Worm (Caenorhabditis elegans) whole organism, young adult: ENCODE data around the gene Y14H12A.1.

Experiments used
- B0019.2 ChIP-seq: fragments of 200-800 bp; sonication (Bioruptor generic); conservative IDR thresholded peaks from 2 replicates; pipeline ENCODE4 v1.3.6; 2022; ENCODE audit warnings: missing genetic modification reagents, missing genetic modification characterization, missing compliant biosample characterization
- C17E4.6 ChIP-seq: fragments of 200-800 bp; sonication (Bioruptor generic); IDR thresholded peaks from 2 replicates; pipeline ENCODE4 v1.3.6; 2022; ENCODE audit warnings: missing genetic modification reagents, missing genetic modification characterization, missing compliant biosample characterization
- D2030.7 ChIP-seq: fragments of 200-800 bp; sonication (Bioruptor generic); IDR thresholded peaks from 2 replicates; pipeline ENCODE4 v1.3.6; 2022; ENCODE audit warnings: missing genetic modification reagents, missing genetic modification characterization, missing compliant biosample characterization
- F10E7.11 ChIP-seq: sonication (generic microtip); optimal IDR thresholded peaks from 2 replicates; lab custom pipeline; 2017; ENCODE audit warnings: mild to moderate bottlenecking, missing genetic modification characterization, moderate library complexity, missing compliant biosample characterization
- F49E8.2 ChIP-seq: sonication (generic microtip); optimal IDR thresholded peaks from 3 replicates; lab custom pipeline; 2017; ENCODE audit warnings: missing genetic modification characterization, mild to moderate bottlenecking, missing compliant biosample characterization, antibody characterized with exemption, moderate library complexity; ENCODE audit not compliant: insufficient read depth
- F52B5.7 ChIP-seq: sonication (generic microtip); optimal IDR thresholded peaks from 2 replicates; lab custom pipeline; 2016; ENCODE audit warnings: mild to moderate bottlenecking, missing genetic modification characterization, missing compliant biosample characterization
- K11D2.4 ChIP-seq: fragments of 200-800 bp; sonication (Bioruptor generic); IDR thresholded peaks from 2 replicates; pipeline ENCODE4 v1.3.6; 2022; ENCODE audit warnings: missing genetic modification reagents, missing genetic modification characterization, missing compliant biosample characterization
- K12H6.12 ChIP-seq: fragments of 200-800 bp; sonication (Bioruptor generic); optimal IDR thresholded peaks from 2 replicates; lab custom pipeline; 2018; ENCODE audit warnings: mild to moderate bottlenecking, missing genetic modification characterization, missing compliant biosample characterization
- ama-1 ChIP-seq, 3 experiments: fragments of 150-350 bp in 1 of 3; sonication (generic microtip) in 2 of 3; optimal IDR thresholded peaks; 2 replicates each; lab custom pipeline; 2014 to 2018; ENCODE audit warnings: missing biosample characterization in 2 of 3, missing genetic modification characterization in 2 of 3, missing genetic modification reagents in 2 of 3
- aptf-2 ChIP-seq: fragments of 200-800 bp; sonication (Bioruptor generic); conservative IDR thresholded peaks from 2 replicates; pipeline ENCODE4 v1.3.6; 2022; ENCODE audit warnings: missing genetic modification reagents, missing genetic modification characterization, missing compliant biosample characterization
- athp-1 ChIP-seq: sonication (generic microtip); optimal IDR thresholded peaks from 2 replicates; lab custom pipeline; 2017; ENCODE audit warnings: mild to moderate bottlenecking, missing genetic modification characterization, missing compliant biosample characterization
- bed-1 ChIP-seq: fragments of 200-800 bp; sonication (Bioruptor generic); IDR thresholded peaks from 2 replicates; pipeline ENCODE4 v1.3.6; 2022; ENCODE audit warnings: missing genetic modification reagents, missing genetic modification characterization, missing compliant biosample characterization
- bed-2 ChIP-seq: fragments of 200-800 bp; sonication (Bioruptor generic); IDR thresholded peaks from 2 replicates; pipeline ENCODE4 v1.3.6; 2022; ENCODE audit warnings: missing genetic modification reagents, missing genetic modification characterization, missing compliant biosample characterization
- cebp-1 ChIP-seq, 2 experiments: fragments of 200-800 bp in 1 of 2; sonication (Bioruptor generic) in 1 of 2; sonication (generic microtip) in 1 of 2; IDR thresholded peaks in 1 of 2; optimal IDR thresholded peaks in 1 of 2; 2 replicates each; pipeline versions ENCODE4 v1.3.6 to Lab custom; 2017 to 2022; ENCODE audit warnings: missing compliant biosample characterization in 2 of 2, missing genetic modification characterization in 2 of 2, mild to moderate bottlenecking in 1 of 2, missing genetic modification reagents in 1 of 2, moderate library complexity in 1 of 2
- ceh-40 ChIP-seq: fragments of 200-800 bp; sonication (Bioruptor generic); IDR thresholded peaks from 2 replicates; pipeline ENCODE4 v1.3.6; 2022; ENCODE audit warnings: missing genetic modification characterization, missing compliant biosample characterization
- ceh-79 ChIP-seq: sonication (generic microtip); optimal IDR thresholded peaks from 2 replicates; lab custom pipeline; 2017; ENCODE audit warnings: mild to moderate bottlenecking, missing genetic modification characterization, missing compliant biosample characterization
- dox-1 ChIP-seq: fragments of 200-800 bp; sonication (Bioruptor generic); IDR thresholded peaks from 2 replicates; pipeline ENCODE4 v1.3.6; 2022; ENCODE audit warnings: missing genetic modification reagents, missing genetic modification characterization, missing compliant biosample characterization
- dpl-1 ChIP-seq: fragments of 150-350 bp; optimal IDR thresholded peaks from 2 replicates; lab custom pipeline; 2014; ENCODE audit warnings: missing biosample characterization, missing genetic modification reagents, missing genetic modification characterization
- egl-44 ChIP-seq: fragments of 200-800 bp; sonication (Bioruptor generic); IDR thresholded peaks from 2 replicates; pipeline ENCODE4 v1.3.6; 2022; ENCODE audit warnings: missing genetic modification reagents, missing genetic modification characterization, missing compliant biosample characterization
- egrh-3 ChIP-seq: fragments of 200-800 bp; sonication (Bioruptor generic); IDR thresholded peaks from 2 replicates; pipeline ENCODE4 v1.3.6; 2022; ENCODE audit warnings: missing genetic modification reagents, missing genetic modification characterization, missing compliant biosample characterization
- fkh-3 ChIP-seq: sonication (generic microtip); optimal IDR thresholded peaks from 2 replicates; lab custom pipeline; 2016; ENCODE audit warnings: mild to moderate bottlenecking, missing genetic modification characterization, missing compliant biosample characterization
- hmg-1.2 ChIP-seq: fragments of 200-800 bp; sonication (Bioruptor generic); IDR thresholded peaks from 2 replicates; pipeline ENCODE4 v1.3.6; 2022; ENCODE audit warnings: missing genetic modification reagents, missing genetic modification characterization, missing compliant biosample characterization
- hrde-1 ChIP-seq: sonication (generic microtip); optimal IDR thresholded peaks from 2 replicates; lab custom pipeline; 2016; ENCODE audit warnings: missing genetic modification characterization, mild to moderate bottlenecking, missing compliant biosample characterization, moderate library complexity, missing genotype, missing genetic modification reagents, borderline replicate concordance
- lsl-1 ChIP-seq: fragments of 200-800 bp; sonication (Bioruptor generic); optimal IDR thresholded peaks from 2 replicates; lab custom pipeline; 2018; ENCODE audit warnings: mild to moderate bottlenecking, missing genetic modification characterization, moderate library complexity, missing compliant biosample characterization
- mes-4 ChIP-seq: sonication (generic microtip); optimal IDR thresholded peaks from 2 replicates; lab custom pipeline; 2016; ENCODE audit warnings: missing genotype, missing genetic modification characterization, missing compliant biosample characterization
- nfyb-1 ChIP-seq: fragments of 200-800 bp; sonication (Bioruptor generic); IDR thresholded peaks from 2 replicates; pipeline ENCODE4 v1.3.6; 2022; ENCODE audit warnings: missing genetic modification reagents, missing genetic modification characterization, missing compliant biosample characterization
- nhr-120 ChIP-seq: fragments of 200-800 bp; sonication (Bioruptor generic); IDR thresholded peaks from 2 replicates; pipeline ENCODE4 v1.3.6; 2022; ENCODE audit warnings: missing genetic modification characterization, missing compliant biosample characterization
- nhr-80 ChIP-seq: sonication (generic microtip); optimal IDR thresholded peaks from 2 replicates; lab custom pipeline; 2016; ENCODE audit warnings: missing genetic modification characterization, missing compliant biosample characterization
- nhr-90 ChIP-seq: sonication (generic microtip); optimal IDR thresholded peaks from 2 replicates; lab custom pipeline; 2016; ENCODE audit warnings: missing genotype, mild to moderate bottlenecking, missing genetic modification characterization, missing compliant biosample characterization
- rcor-1 ChIP-seq: fragments of 200-800 bp; sonication (Bioruptor generic); IDR thresholded peaks from 2 replicates; pipeline ENCODE4 v1.3.6; 2022; ENCODE audit warnings: missing genetic modification reagents, missing genetic modification characterization, missing compliant biosample characterization
- repo-1 ChIP-seq: sonication (generic microtip); optimal IDR thresholded peaks from 2 replicates; lab custom pipeline; 2017; ENCODE audit warnings: mild to moderate bottlenecking, missing genetic modification characterization, missing compliant biosample characterization
- snpc-3.4 ChIP-seq: sonication (generic microtip); optimal IDR thresholded peaks from 2 replicates; lab custom pipeline; 2017; ENCODE audit warnings: missing genetic modification characterization, mild to moderate bottlenecking, missing compliant biosample characterization, antibody characterized with exemption, moderate library complexity, missing genotype, missing genetic modification reagents
- tlf-1 ChIP-seq: fragments of 200-800 bp; sonication (Bioruptor generic); optimal IDR thresholded peaks from 2 replicates; lab custom pipeline; 2018; ENCODE audit warnings: mild to moderate bottlenecking, missing genetic modification characterization, missing compliant biosample characterization
- zfh-2 ChIP-seq: fragments of 200-800 bp; sonication (Bioruptor generic); conservative IDR thresholded peaks from 2 replicates; pipeline ENCODE4 v1.3.6; 2022; ENCODE audit warnings: missing genetic modification reagents, missing genetic modification characterization, missing compliant biosample characterization
- ztf-18 ChIP-seq: sonication (generic microtip); optimal IDR thresholded peaks from 2 replicates; lab custom pipeline; 2016; ENCODE audit warnings: missing genotype, mild to moderate bottlenecking, missing genetic modification characterization, missing compliant biosample characterization
- ztf-6 ChIP-seq: fragments of 200-800 bp; sonication (Bioruptor generic); IDR thresholded peaks from 2 replicates; pipeline ENCODE4 v1.3.6; 2022; ENCODE audit warnings: missing genetic modification reagents, missing genetic modification characterization, missing compliant biosample characterization

Y14H12A.1 gene

DNA sequence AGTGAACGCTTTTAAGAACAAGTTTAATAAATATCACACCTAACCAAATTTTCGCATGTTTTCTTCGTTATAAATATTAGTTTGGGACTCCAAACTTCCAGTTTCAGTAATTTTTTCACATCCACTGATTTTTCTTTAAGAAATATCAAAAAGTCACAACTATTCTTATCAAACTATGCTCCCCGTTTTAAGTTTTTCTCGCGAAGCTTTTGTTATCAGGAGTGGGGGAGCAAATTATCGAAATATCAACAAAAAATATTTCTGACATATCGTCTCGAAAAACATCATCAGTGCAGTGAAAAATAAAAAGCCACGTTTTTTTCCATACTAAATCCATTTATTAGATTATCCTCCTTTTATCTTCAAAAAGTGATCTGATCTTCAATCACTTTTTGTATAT is 966 bp upstream of the Y14H12A.1 start:
- TF ChIP-seq nhr-80 (tag; lab: Kevin White, UChicago) (peak; percentile 40), hmg-1.2 (GFP tag; lab: Robert Waterston, UW) (no peak)

DNA sequence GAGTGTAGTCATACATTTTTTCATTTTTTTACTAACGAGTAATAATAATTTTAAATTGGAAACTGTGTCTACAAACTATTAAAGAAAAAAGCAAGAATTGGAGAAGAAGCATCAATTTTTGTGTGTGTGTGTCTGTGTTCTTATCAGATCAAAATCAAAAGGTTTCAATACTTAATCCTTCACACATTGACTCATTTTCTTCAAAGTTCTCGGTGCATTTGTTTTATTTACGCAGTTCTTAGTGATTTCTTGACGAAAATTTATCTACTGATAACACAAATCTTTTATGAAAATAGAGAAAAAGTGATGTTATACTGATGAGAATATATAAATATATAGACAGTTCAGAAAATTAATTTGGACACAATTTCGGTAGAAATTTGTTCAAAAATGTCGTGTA is 3.0 kb downstream of the Y14H12A.1 start, which contains the start of gene clc-22:
TSS of gene clc-22 (minus strand) at position 71 of the 400 bp plus-strand sequence.
- TF ChIP-seq bed-1 (no peak), cebp-1 (GFP tag; IDR thresholded peaks at IDR 0.05; lab: Robert Waterston, UW) (no peak), cebp-1 (tag; optimal IDR thresholded peaks at IDR 0.05; lab: Kevin White, UChicago) (no peak), fkh-3 (tag; lab: Kevin White, UChicago) (no peak), lsl-1 (GFP tag; lab: Kevin White, UChicago) (no peak), rcor-1 (GFP tag; lab: Robert Waterston, UW) (no peak), F10E7.11 (tag; lab: Kevin White, UChicago) (no peak), hrde-1 (tag; lab: Kevin White, UChicago) (no peak), dpl-1 (GFP tag; lab: Kevin White, UChicago) (no peak), nhr-90 (tag; lab: Kevin White, UChicago) (no peak), bed-2 (GFP tag; lab: Robert Waterston, UW) (no peak), nfyb-1 (no peak), snpc-3.4 (no peak), ceh-79 (tag; lab: Kevin White, UChicago) (no peak), nhr-120 (GFP tag; lab: Robert Waterston, UW) (no peak), F52B5.7 (tag; lab: Kevin White, UChicago) (no peak), K12H6.12 (no peak), mes-4 (tag; lab: Kevin White, UChicago) (no peak), ama-1 (optimal IDR thresholded peaks at IDR 0.05; lab: Kevin White, UChicago) (no peak), ama-1 (GFP tag; optimal IDR thresholded peaks at IDR 0.05; lab: Kevin White, UChicago) (no peak)

DNA sequence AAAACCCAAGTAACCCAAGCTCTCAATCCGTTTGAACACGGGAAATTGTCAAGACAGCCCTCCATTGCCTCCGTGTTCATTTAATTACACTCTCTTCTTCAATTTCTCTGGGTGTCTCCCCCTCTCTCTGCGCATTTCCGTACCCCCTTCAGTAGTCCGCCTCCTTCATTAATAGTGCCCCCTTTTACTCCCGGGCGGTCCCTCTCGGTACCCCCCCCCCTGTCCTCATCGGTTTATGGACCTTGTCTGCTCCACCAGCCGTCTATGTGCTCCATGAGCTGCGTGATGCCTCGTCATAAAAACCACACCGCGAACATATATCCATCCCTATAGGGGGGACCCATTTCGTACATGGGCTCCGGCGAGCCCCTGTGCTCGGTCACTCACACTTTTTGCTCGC is 6.5 kb downstream of the Y14H12A.1 start:
- TF ChIP-seq zfh-2 (GFP tag; lab: Robert Waterston, UW) = peak; percentile 74
- TF ChIP-seq dox-1 (GFP tag; lab: Robert Waterston, UW) = 0 out of 2 replicates have a peak, but pooled peaks have one; percentile 36
- TF ChIP-seq egrh-3 (GFP tag; lab: Robert Waterston, UW) = peak; percentile 11; the same call in 1 of the 2 replicates
- 0 out of 2 replicates have a peak, but pooled peaks have one; percentile 54 for TF ChIP-seq aptf-2 (GFP tag; lab: Robert Waterston, UW)
- no peak for TF ChIP-seq F49E8.2
- TF ChIP-seq athp-1 (tag; lab: Kevin White, UChicago) = no peak

DNA sequence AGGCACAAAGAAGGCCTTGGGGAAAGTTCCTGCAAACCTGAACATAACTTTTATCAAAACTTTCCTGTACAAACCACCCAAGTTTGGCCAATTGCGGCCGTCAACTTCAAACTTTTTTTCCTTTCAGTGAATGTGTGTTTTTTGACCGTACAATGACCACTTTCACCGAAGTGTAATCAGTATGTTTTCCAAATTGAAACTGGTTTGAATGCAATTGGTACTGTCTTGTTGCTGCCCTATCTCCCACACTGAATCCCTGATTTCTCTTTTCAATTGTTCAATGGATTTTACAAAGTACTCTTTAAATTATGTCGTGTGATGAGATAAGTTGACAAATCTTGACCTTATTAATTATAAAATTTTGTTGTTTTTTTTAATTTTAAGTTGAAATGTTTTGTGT is 7.4 kb downstream of the Y14H12A.1 start:
- TF ChIP-seq egl-44 (GFP tag; lab: Robert Waterston, UW) (no peak), B0019.2 (no peak)
- TF ChIP-seq, all 124 proteins: peak for 0

DNA sequence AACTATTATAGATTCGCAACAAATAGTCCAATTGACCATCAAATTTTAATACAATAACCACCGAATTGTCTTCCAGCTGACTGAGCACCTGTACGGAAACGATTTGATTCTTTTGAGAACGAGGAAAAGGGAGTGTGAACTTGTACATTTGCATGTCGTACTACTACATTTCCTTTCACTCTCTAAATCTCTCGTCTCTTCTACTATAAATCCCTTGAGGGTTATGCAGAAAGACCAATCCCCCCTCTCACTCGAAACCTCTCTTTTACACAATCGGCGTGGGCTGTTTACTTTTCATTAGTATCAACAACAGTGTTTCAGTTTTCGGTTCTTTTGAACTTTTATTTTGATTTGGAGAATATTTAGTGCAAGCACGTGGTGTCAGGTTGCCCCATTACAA is 9.1 kb downstream of the Y14H12A.1 start:
- TF ChIP-seq nhr-90 (tag; lab: Kevin White, UChicago) (no peak), K11D2.4 (GFP tag; lab: Robert Waterston, UW) (no peak), repo-1 (tag; lab: Kevin White, UChicago) (no peak), ztf-18 (no peak), egl-44 (GFP tag; lab: Robert Waterston, UW) (no peak), ztf-6 (no peak), D2030.7 (no peak), aptf-2 (GFP tag; lab: Robert Waterston, UW) (no peak), athp-1 (tag; lab: Kevin White, UChicago) (no peak), ceh-40 (GFP tag; lab: Robert Waterston, UW) (no peak), bed-2 (GFP tag; lab: Robert Waterston, UW) (no peak), snpc-3.4 (no peak), tlf-1 (no peak), mes-4 (tag; lab: Kevin White, UChicago) (no peak), C17E4.6 (GFP tag; lab: Robert Waterston, UW) (no peak)
